Worm (Caenorhabditis elegans) whole organism, L4 larva: Measurements from ENCODE around the gene dlc-1.

Source experiments
- nhr-28 ChIP-seq: fragments of 150-350 bp; optimal IDR thresholded peaks from 2 replicates; lab custom pipeline; 2014; ENCODE audit warnings: missing biosample characterization, missing genetic modification characterization
- saeg-2 ChIP-seq: fragments of 200-800 bp; sonication (Bioruptor generic); IDR thresholded peaks from 2 replicates; pipeline ENCODE4 v1.3.6; 2022; ENCODE audit warnings: missing genetic modification reagents, missing genetic modification characterization, missing compliant biosample characterization
- snpc-4 ChIP-seq: fragments of 150-350 bp; optimal IDR thresholded peaks from 2 replicates; lab custom pipeline; 2014; ENCODE audit warnings: missing biosample characterization, missing genetic modification characterization
- unc-62 ChIP-seq, 3 experiments: fragments of 150-350 bp in 1 of 3; sonication (generic microtip); optimal IDR thresholded peaks in 2 of 3; peaks in 1 of 3; 1 replicate in 1 of 3; 2 replicates in 2 of 3; lab custom pipeline; 2014 to 2017; ENCODE audit warnings: missing biosample characterization in 3 of 3, missing genetic modification characterization in 3 of 3, missing genetic modification reagents in 3 of 3, missing genotype in 1 of 3
- vab-7 ChIP-seq: fragments of 200-800 bp; sonication (Bioruptor generic); IDR thresholded peaks from 2 replicates; pipeline ENCODE4 v1.3.6; 2022; ENCODE audit warnings: missing genetic modification reagents, missing genetic modification characterization, missing compliant biosample characterization

ce11 chrIII:6508327-6508726, 44.7 kb upstream of the dlc-1 start:
- TF ChIP-seq vab-7 (GFP tag; lab: Robert Waterston, UW): no peak
- no peak for TF ChIP-seq saeg-2 (GFP tag; lab: Robert Waterston, UW)
- peak; percentile 77 for TF ChIP-seq nhr-28 (tag; lab: Kevin White, UChicago)
- no peak for TF ChIP-seq unc-62 (GFP tag; optimal IDR thresholded peaks at IDR 0.05 in 1 of 2; lab: Kevin White, UChicago)
- no peak for TF ChIP-seq unc-62 (tag; optimal IDR thresholded peaks at IDR 0.05; lab: Kevin White, UChicago)
- no peak for TF ChIP-seq snpc-4 (tag; lab: Kevin White, UChicago)
